Worm (Caenorhabditis elegans) whole organism, L4 larva: ENCODE measurements around the gene ceh-36.

Experiments used
- F26F4.8 ChIP-seq: fragments of 200-800 bp; sonication (Bioruptor generic); conservative IDR thresholded peaks from 2 replicates; pipeline ENCODE4 v1.3.6; 2022; ENCODE audit warnings: missing genetic modification characterization, missing compliant biosample characterization
- F44E2.7 ChIP-seq: fragments of 200-800 bp; sonication (Bioruptor generic); IDR thresholded peaks from 2 replicates; pipeline ENCODE4 v2.1.2; 2022; ENCODE audit warnings: missing genetic modification characterization, missing compliant biosample characterization
- Y105C5A.15 ChIP-seq: fragments of 200-800 bp; sonication (Bioruptor generic); IDR thresholded peaks from 2 replicates; pipeline ENCODE4 v1.3.6; 2022; ENCODE audit warnings: missing genetic modification characterization, missing compliant biosample characterization
- Y48G9A.11 ChIP-seq: fragments of 200-800 bp; sonication (Bioruptor generic); IDR thresholded peaks from 2 replicates; pipeline ENCODE4 v1.3.6; 2022; ENCODE audit warnings: missing genetic modification reagents, missing genetic modification characterization, missing compliant biosample characterization
- Y5F2A.4 ChIP-seq: fragments of 200-800 bp; sonication (Bioruptor generic); optimal IDR thresholded peaks from 2 replicates; lab custom pipeline; 2018; ENCODE audit warnings: mild to moderate bottlenecking, missing genetic modification characterization, missing compliant biosample characterization
- Y75B8A.6 ChIP-seq: fragments of 200-800 bp; sonication (Bioruptor generic); IDR thresholded peaks from 2 replicates; pipeline ENCODE4 v1.3.6; 2022; ENCODE audit warnings: missing genetic modification reagents, missing genetic modification characterization, missing compliant biosample characterization
- ZK337.2 ChIP-seq: fragments of 200-800 bp; sonication (Bioruptor generic); IDR thresholded peaks from 2 replicates; pipeline ENCODE4 v1.3.6; 2022; ENCODE audit warnings: missing genetic modification reagents, missing genetic modification characterization, missing compliant biosample characterization
- ZK546.5 ChIP-seq, 2 experiments: sonication (generic microtip); optimal IDR thresholded peaks; 2 replicates each; lab custom pipeline; 2017; ENCODE audit warnings: missing biosample characterization in 2 of 2, missing genetic modification characterization in 2 of 2
- aly-2 ChIP-seq: sonication (generic microtip); optimal IDR thresholded peaks from 2 replicates; lab custom pipeline; 2018; ENCODE audit warnings: missing biosample characterization, missing genetic modification characterization
- ceh-32 ChIP-seq: sonication (generic microtip); optimal IDR thresholded peaks from 2 replicates; lab custom pipeline; 2016; ENCODE audit warnings: mild to moderate bottlenecking, missing genetic modification characterization, missing compliant biosample characterization; ENCODE audit not compliant: poor library complexity
- ceh-44 ChIP-seq: fragments of 200-800 bp; sonication (Bioruptor generic); IDR thresholded peaks from 2 replicates; pipeline ENCODE4 v1.3.6; 2022; ENCODE audit warnings: missing genetic modification reagents, missing genetic modification characterization, missing compliant biosample characterization
- ceh-62 ChIP-seq: sonication (generic microtip); optimal IDR thresholded peaks from 2 replicates; lab custom pipeline; 2017; ENCODE audit warnings: missing biosample characterization, missing genetic modification characterization
- ceh-82 ChIP-seq: sonication (generic microtip); optimal IDR thresholded peaks from 2 replicates; lab custom pipeline; 2017; ENCODE audit warnings: missing biosample characterization, missing genetic modification characterization
- ces-1 ChIP-seq: fragments of 150-350 bp; sonication (generic microtip); optimal IDR thresholded peaks from 4 replicates; lab custom pipeline; 2014; ENCODE audit warnings: missing biosample characterization, missing genetic modification reagents, missing genetic modification characterization
- ctbp-1 ChIP-seq: fragments of 200-800 bp; sonication (Bioruptor generic); IDR thresholded peaks from 2 replicates; pipeline ENCODE4 v1.3.6; 2022; ENCODE audit warnings: missing genetic modification reagents, missing genetic modification characterization, missing compliant biosample characterization
- daf-8 ChIP-seq: fragments of 200-800 bp; sonication (Bioruptor generic); IDR thresholded peaks from 2 replicates; pipeline ENCODE4 v1.3.6; 2022; ENCODE audit warnings: missing genetic modification characterization, missing compliant biosample characterization
- dmd-6 ChIP-seq: fragments of 200-800 bp; sonication (Bioruptor generic); IDR thresholded peaks from 2 replicates; pipeline ENCODE4 v1.3.6; 2022; ENCODE audit warnings: missing genetic modification reagents, missing genetic modification characterization, missing compliant biosample characterization
- fkh-10 ChIP-seq: fragments of 150-350 bp; optimal IDR thresholded peaks from 2 replicates; lab custom pipeline; 2014; ENCODE audit warnings: missing biosample characterization, missing genetic modification reagents, missing genetic modification characterization
- hif-1 ChIP-seq, 2 experiments: sonication (generic microtip); optimal IDR thresholded peaks; 2 replicates each; lab custom pipeline; 2016 to 2017; ENCODE audit warnings: missing compliant biosample characterization in 2 of 2, missing genetic modification characterization in 2 of 2, missing genetic modification reagents in 2 of 2, missing genotype in 2 of 2, mild to moderate bottlenecking in 1 of 2
- hlh-11 ChIP-seq: fragments of 200-800 bp; sonication (Bioruptor generic); optimal IDR thresholded peaks from 2 replicates; lab custom pipeline; 2018; ENCODE audit warnings: mild to moderate bottlenecking, missing genetic modification characterization, missing compliant biosample characterization
- hlh-30 ChIP-seq: sonication (generic microtip); optimal IDR thresholded peaks from 2 replicates; lab custom pipeline; 2017; ENCODE audit warnings: antibody characterized with exemption, mild to moderate bottlenecking, missing genetic modification characterization, missing compliant biosample characterization; ENCODE audit not compliant: insufficient read depth
- hmg-1.1 ChIP-seq: fragments of 200-800 bp; sonication (Bioruptor generic); IDR thresholded peaks from 2 replicates; pipeline ENCODE4 v1.3.6; 2022; ENCODE audit warnings: missing genetic modification reagents, missing genetic modification characterization, missing compliant biosample characterization
- jun-1 ChIP-seq: fragments of 150-350 bp; optimal IDR thresholded peaks from 2 replicates; lab custom pipeline; 2014; ENCODE audit warnings: missing biosample characterization, missing genetic modification reagents, missing genetic modification characterization
- lim-7 ChIP-seq: fragments of 200-800 bp; sonication (Bioruptor generic); IDR thresholded peaks from 2 replicates; pipeline ENCODE4 v1.3.6; 2022; ENCODE audit warnings: missing genetic modification characterization, missing compliant biosample characterization
- lin-38 ChIP-seq: fragments of 200-800 bp; sonication (Bioruptor generic); IDR thresholded peaks from 2 replicates; pipeline ENCODE4 v1.3.6; 2022; ENCODE audit warnings: missing genetic modification reagents, missing genetic modification characterization, missing compliant biosample characterization
- lir-3 ChIP-seq: sonication (generic microtip); optimal IDR thresholded peaks from 2 replicates; lab custom pipeline; 2016; ENCODE audit warnings: mild to moderate bottlenecking, missing genetic modification characterization, missing compliant biosample characterization
- madf-9 ChIP-seq: fragments of 200-800 bp; sonication (Bioruptor generic); conservative IDR thresholded peaks from 2 replicates; pipeline ENCODE4 v1.3.6; 2022; ENCODE audit warnings: missing genetic modification reagents, missing genetic modification characterization, missing compliant biosample characterization
- mep-1 ChIP-seq: fragments of 150-350 bp; sonication (generic microtip); optimal IDR thresholded peaks from 3 replicates; lab custom pipeline; 2014; ENCODE audit warnings: missing biosample characterization, missing genetic modification characterization
- mes-2 ChIP-seq: sonication (generic microtip); optimal IDR thresholded peaks from 2 replicates; lab custom pipeline; 2016; ENCODE audit warnings: missing genotype, mild to moderate bottlenecking, missing genetic modification characterization, missing compliant biosample characterization; ENCODE audit not compliant: poor library complexity, severe bottlenecking
- mxl-2 ChIP-seq: fragments of 200-800 bp; sonication (Bioruptor generic); conservative IDR thresholded peaks from 2 replicates; pipeline ENCODE4 v1.3.6; 2022; ENCODE audit warnings: missing genetic modification reagents, missing genetic modification characterization, missing compliant biosample characterization
- nhr-102 ChIP-seq: sonication (generic microtip); optimal IDR thresholded peaks from 2 replicates; lab custom pipeline; 2016; ENCODE audit warnings: mild to moderate bottlenecking, missing genetic modification characterization, moderate library complexity, missing compliant biosample characterization
- nhr-11 ChIP-seq: fragments of 150-350 bp; optimal IDR thresholded peaks from 2 replicates; lab custom pipeline; 2014; ENCODE audit warnings: missing biosample characterization, missing genetic modification characterization
- nhr-111 ChIP-seq: fragments of 200-800 bp; sonication (Bioruptor generic); optimal IDR thresholded peaks from 2 replicates; lab custom pipeline; 2018; ENCODE audit warnings: mild to moderate bottlenecking, missing genetic modification characterization, missing compliant biosample characterization
- nhr-28 ChIP-seq: fragments of 150-350 bp; optimal IDR thresholded peaks from 2 replicates; lab custom pipeline; 2014; ENCODE audit warnings: missing biosample characterization, missing genetic modification characterization
- nhr-41 ChIP-seq: fragments of 200-800 bp; sonication (Bioruptor generic); IDR thresholded peaks from 2 replicates; pipeline ENCODE4 v1.3.6; 2022; ENCODE audit warnings: missing genetic modification reagents, missing genetic modification characterization, missing compliant biosample characterization
- nhr-77 ChIP-seq: fragments of 150-350 bp; optimal IDR thresholded peaks from 2 replicates; lab custom pipeline; 2014; ENCODE audit warnings: missing biosample characterization, missing genetic modification characterization
- php-3 ChIP-seq: fragments of 200-800 bp; sonication (Bioruptor generic); IDR thresholded peaks from 2 replicates; pipeline ENCODE4 v1.3.6; 2022; ENCODE audit warnings: missing genetic modification reagents, missing genetic modification characterization, missing compliant biosample characterization
- saeg-2 ChIP-seq: fragments of 200-800 bp; sonication (Bioruptor generic); IDR thresholded peaks from 2 replicates; pipeline ENCODE4 v1.3.6; 2022; ENCODE audit warnings: missing genetic modification reagents, missing genetic modification characterization, missing compliant biosample characterization
- sdz-12 ChIP-seq: fragments of 200-800 bp; sonication (Bioruptor generic); optimal IDR thresholded peaks from 2 replicates; lab custom pipeline; 2018; ENCODE audit warnings: mild to moderate bottlenecking, missing genetic modification characterization, missing compliant biosample characterization
- set-16 ChIP-seq: fragments of 200-800 bp; sonication (Bioruptor generic); IDR thresholded peaks from 2 replicates; pipeline ENCODE4 v1.3.6; 2022; ENCODE audit warnings: missing genetic modification reagents, missing genetic modification characterization, missing compliant biosample characterization
- snpc-1.2 ChIP-seq: fragments of 200-800 bp; sonication (Bioruptor generic); IDR thresholded peaks from 2 replicates; pipeline ENCODE4 v1.3.6; 2022; ENCODE audit warnings: missing genetic modification reagents, missing genetic modification characterization, missing compliant biosample characterization
- snpc-4 ChIP-seq: fragments of 150-350 bp; optimal IDR thresholded peaks from 2 replicates; lab custom pipeline; 2014; ENCODE audit warnings: missing biosample characterization, missing genetic modification characterization
- spr-3 ChIP-seq: fragments of 200-800 bp; sonication (Bioruptor generic); optimal IDR thresholded peaks from 2 replicates; lab custom pipeline; 2018; ENCODE audit warnings: mild to moderate bottlenecking, missing genetic modification characterization, missing compliant biosample characterization
- tag-97 ChIP-seq: fragments of 200-800 bp; sonication (Bioruptor generic); IDR thresholded peaks from 2 replicates; pipeline ENCODE4 v1.3.6; 2022; ENCODE audit warnings: missing genetic modification characterization, missing compliant biosample characterization
- unc-130 ChIP-seq: sonication (generic microtip); optimal IDR thresholded peaks from 2 replicates; lab custom pipeline; 2016; ENCODE audit warnings: missing genetic modification reagents, missing genetic modification characterization, missing compliant biosample characterization
- unc-39 ChIP-seq: sonication (generic microtip); optimal IDR thresholded peaks from 2 replicates; lab custom pipeline; 2017; ENCODE audit warnings: missing biosample characterization, missing genetic modification characterization
- vab-7 ChIP-seq: fragments of 200-800 bp; sonication (Bioruptor generic); IDR thresholded peaks from 2 replicates; pipeline ENCODE4 v1.3.6; 2022; ENCODE audit warnings: missing genetic modification reagents, missing genetic modification characterization, missing compliant biosample characterization
- zag-1 ChIP-seq: fragments of 150-350 bp; optimal IDR thresholded peaks from 2 replicates; lab custom pipeline; 2014; ENCODE audit warnings: missing biosample characterization, missing genetic modification characterization
- zfp-3 ChIP-seq: fragments of 200-800 bp; sonication (Bioruptor generic); conservative IDR thresholded peaks from 2 replicates; pipeline ENCODE4 v1.3.6; 2022; ENCODE audit warnings: missing genetic modification reagents, missing genetic modification characterization, missing compliant biosample characterization
- zip-2 ChIP-seq: fragments of 150-350 bp; optimal IDR thresholded peaks from 2 replicates; lab custom pipeline; 2014; ENCODE audit warnings: missing biosample characterization, missing genetic modification characterization
- ztf-11 ChIP-seq: fragments of 150-350 bp; optimal IDR thresholded peaks from 2 replicates; lab custom pipeline; 2014; ENCODE audit warnings: missing biosample characterization, missing genetic modification characterization
- ztf-7 ChIP-seq: fragments of 150-350 bp; optimal IDR thresholded peaks from 2 replicates; lab custom pipeline; 2014; ENCODE audit warnings: missing biosample characterization, missing genetic modification characterization

The ceh-36 gene

ce11 chrX:14228764-14229163 lies 42.4 kb upstream of the ceh-36 start:
- TF ChIP-seq fkh-10 (GFP tag; lab: Kevin White, UChicago): no peak
- no peak for TF ChIP-seq lin-38
- no peak for TF ChIP-seq jun-1 (tag; lab: Kevin White, UChicago)
- no peak for TF ChIP-seq Y75B8A.6
- no peak for TF ChIP-seq unc-130 (GFP tag; lab: Kevin White, UChicago)
- no peak for TF ChIP-seq ZK337.2
- TF ChIP-seq F44E2.7 (GFP tag; lab: Robert Waterston, UW): no peak
- no peak for TF ChIP-seq mep-1 (tag; lab: Kevin White, UChicago)
- TF ChIP-seq F26F4.8: peak; percentile 88
- peak; percentile 47; the same call in 1 of the 2 replicates for TF ChIP-seq snpc-1.2 (GFP tag; lab: Robert Waterston, UW)
- no peak for TF ChIP-seq mxl-2
- TF ChIP-seq nhr-41 (GFP tag; lab: Robert Waterston, UW): 0 out of 2 replicates have a peak, but pooled peaks have one; percentile 25
- no peak for TF ChIP-seq ztf-11 (tag; lab: Kevin White, UChicago)
- no peak for TF ChIP-seq saeg-2 (GFP tag; lab: Robert Waterston, UW)
- TF ChIP-seq ceh-62 (tag; lab: Kevin White, UChicago): no peak
- peak; percentile 50; the same call in 1 of the 2 replicates for TF ChIP-seq dmd-6
- no peak for TF ChIP-seq set-16
- peak; percentile 42 for TF ChIP-seq nhr-102 (tag; lab: Kevin White, UChicago)
- no peak for TF ChIP-seq tag-97 (GFP tag; lab: Robert Waterston, UW)
- TF ChIP-seq ztf-7 (tag; lab: Kevin White, UChicago): peak; percentile 28
- no peak for TF ChIP-seq aly-2
- TF ChIP-seq snpc-4 (tag; lab: Kevin White, UChicago): no peak
- TF ChIP-seq hmg-1.1 (GFP tag; lab: Robert Waterston, UW): no peak
- TF ChIP-seq ces-1: no peak
- no peak for TF ChIP-seq nhr-77 (tag; lab: Kevin White, UChicago)
- TF ChIP-seq mes-2 (tag; lab: Kevin White, UChicago): no peak
- peak; percentile 89 for TF ChIP-seq lim-7
- TF ChIP-seq lir-3 (tag; lab: Kevin White, UChicago): no peak
- TF ChIP-seq ceh-32 (tag; lab: Kevin White, UChicago): no peak
- no peak for TF ChIP-seq hlh-30 (tag; lab: Kevin White, UChicago)
- no peak for TF ChIP-seq ZK546.5 (tag; optimal IDR thresholded peaks at IDR 0.05; lab: Kevin White, UChicago)
- TF ChIP-seq hif-1 (tag; optimal IDR thresholded peaks at IDR 0.05; lab: Kevin White, UChicago): no peak
- peak; percentile 76; the same call in 1 of the 2 replicates for TF ChIP-seq ceh-44 (GFP tag; lab: Robert Waterston, UW)
- TF ChIP-seq hlh-11 (tag; lab: Kevin White, UChicago): no peak
- no peak for TF ChIP-seq Y5F2A.4
- TF ChIP-seq ctbp-1 (GFP tag; lab: Robert Waterston, UW): no peak; the same call in none of the 2 replicates
- TF ChIP-seq sdz-12 (GFP tag; lab: Kevin White, UChicago): no peak
- no peak for TF ChIP-seq nhr-111 (GFP tag; lab: Kevin White, UChicago)
- peak; percentile 14 for TF ChIP-seq nhr-11 (tag; lab: Kevin White, UChicago)
- no peak for TF ChIP-seq madf-9 (GFP tag; lab: Robert Waterston, UW)
- no peak; the same call in 1 of the 2 replicates for TF ChIP-seq vab-7 (GFP tag; lab: Robert Waterston, UW)
- TF ChIP-seq Y105C5A.15 (GFP tag; lab: Robert Waterston, UW): peak; percentile 48; the same call in 1 of the 2 replicates
- no peak for TF ChIP-seq ceh-82 (tag; lab: Kevin White, UChicago)
- TF ChIP-seq unc-39 (tag; lab: Kevin White, UChicago): no peak
- TF ChIP-seq zag-1 (tag; lab: Kevin White, UChicago): no peak
- 0 out of 2 replicates have a peak, but pooled peaks have one; percentile 49 for TF ChIP-seq daf-8 (GFP tag; lab: Robert Waterston, UW)
- no peak for TF ChIP-seq Y48G9A.11
- TF ChIP-seq zfp-3: no peak
- no peak for TF ChIP-seq zip-2 (tag; lab: Kevin White, UChicago)
- no peak for TF ChIP-seq nhr-28 (tag; lab: Kevin White, UChicago)
- TF ChIP-seq php-3 (GFP tag; lab: Robert Waterston, UW): no peak
- no peak for TF ChIP-seq spr-3 (GFP tag; lab: Kevin White, UChicago)
